Fruit fly (Drosophila melanogaster) whole organism, embryonic: ENCODE data around the gene bwa.
A peak's percentile ranks its signal among the peaks of the same experiment; 100 is the strongest.

Experiments
- Atf-2 ChIP-seq: fragments of 200-800 bp; sonication (Bioruptor generic); optimal IDR thresholded peaks from 2 replicates; lab custom pipeline; 2016; ENCODE audit warnings: missing biosample characterization, missing genetic modification characterization
- CG10147 ChIP-seq: fragments of 200-800 bp; sonication (Bioruptor generic); optimal IDR thresholded peaks from 2 replicates; lab custom pipeline; 2019; ENCODE audit warnings: missing biosample characterization, mild to moderate bottlenecking, missing genetic modification characterization, moderate library complexity
- CG11093 ChIP-seq: fragments of 200-800 bp; sonication (Bioruptor generic); IDR thresholded peaks from 3 replicates; pipeline ENCODE4 v1.3.6; 2022; ENCODE audit warnings: missing biosample characterization, missing genetic modification characterization
- CG11247 ChIP-seq: fragments of 200-800 bp; sonication (Bioruptor generic); IDR thresholded peaks from 2 replicates; pipeline ENCODE4 v1.3.6; 2022; ENCODE audit warnings: missing biosample characterization, missing genetic modification characterization
- CG11456 ChIP-seq: fragments of 200-800 bp; sonication (Bioruptor generic); IDR thresholded peaks from 3 replicates; pipeline ENCODE4 v1.3.6; 2022; ENCODE audit warnings: missing biosample characterization, missing genetic modification characterization
- CG11504 ChIP-seq: fragments of 200-800 bp; sonication (Bioruptor generic); optimal IDR thresholded peaks from 3 replicates; lab custom pipeline; 2019; ENCODE audit warnings: missing biosample characterization, mild to moderate bottlenecking, missing genetic modification characterization, moderate library complexity
- CG12769 ChIP-seq: fragments of 200-800 bp; sonication (Bioruptor generic); optimal IDR thresholded peaks from 2 replicates; lab custom pipeline; 2019; ENCODE audit warnings: missing biosample characterization, mild to moderate bottlenecking, missing genetic modification characterization, moderate library complexity
- CG12942 ChIP-seq: fragments of 200-800 bp; sonication (Bioruptor generic); optimal IDR thresholded peaks from 3 replicates; lab custom pipeline; 2016; ENCODE audit warnings: missing biosample characterization, missing genetic modification characterization
- CG13287 ChIP-seq: fragments of 200-800 bp; sonication (Bioruptor generic); IDR thresholded peaks from 2 replicates; pipeline ENCODE4 v1.3.6; 2022; ENCODE audit warnings: missing biosample characterization, missing genetic modification characterization; ENCODE audit not compliant: partially characterized antibody
- CG13894 ChIP-seq: fragments of 200-800 bp; sonication (Bioruptor generic); optimal IDR thresholded peaks from 3 replicates; lab custom pipeline; 2018; ENCODE audit warnings: missing biosample characterization, mild to moderate bottlenecking, missing genetic modification characterization, moderate library complexity
- CG14014 ChIP-seq: fragments of 200-800 bp; sonication (Bioruptor generic); IDR thresholded peaks from 2 replicates; pipeline ENCODE4 v1.3.6; 2022; ENCODE audit warnings: missing biosample characterization, missing genetic modification characterization
- CG1529 ChIP-seq: fragments of 200-800 bp; sonication (Bioruptor generic); optimal IDR thresholded peaks from 3 replicates; lab custom pipeline; 2018; ENCODE audit warnings: missing biosample characterization, missing genetic modification characterization
- CG15479 ChIP-seq: fragments of 200-800 bp; sonication (Bioruptor generic); optimal IDR thresholded peaks from 3 replicates; lab custom pipeline; 2019; ENCODE audit warnings: missing biosample characterization, mild to moderate bottlenecking, missing genetic modification characterization, moderate library complexity
- CG1792 ChIP-seq: fragments of 200-800 bp; sonication (Bioruptor generic); optimal IDR thresholded peaks from 2 replicates; lab custom pipeline; 2016; ENCODE audit warnings: missing biosample characterization, missing genetic modification characterization
- CG18476 ChIP-seq: fragments of 200-800 bp; sonication (Bioruptor generic); optimal IDR thresholded peaks from 2 replicates; lab custom pipeline; 2016; ENCODE audit warnings: missing biosample characterization, mild to moderate bottlenecking, missing genetic modification characterization
- CG2129 ChIP-seq: fragments of 200-800 bp; sonication (Bioruptor generic); IDR thresholded peaks from 2 replicates; pipeline ENCODE4 v1.3.6; 2022; ENCODE audit warnings: missing biosample characterization, missing genetic modification characterization; ENCODE audit not compliant: partially characterized antibody
- CG2889 ChIP-seq: fragments of 200-800 bp; sonication (Bioruptor generic); IDR thresholded peaks from 3 replicates; pipeline ENCODE4 v1.3.6; 2022; ENCODE audit warnings: missing biosample characterization, missing genetic modification characterization
- CG30431 ChIP-seq: fragments of 200-800 bp; sonication (Bioruptor generic); optimal IDR thresholded peaks from 2 replicates; lab custom pipeline; 2017; ENCODE audit warnings: missing biosample characterization, missing genetic modification characterization
- CG31388 ChIP-seq: fragments of 200-800 bp; sonication (Bioruptor generic); optimal IDR thresholded peaks from 2 replicates; lab custom pipeline; 2016; ENCODE audit warnings: missing biosample characterization, missing genetic modification characterization
- CG7372 ChIP-seq: fragments of 200-800 bp; sonication (Bioruptor generic); IDR thresholded peaks from 2 replicates; pipeline ENCODE4 v1.3.6; 2022; ENCODE audit warnings: missing biosample characterization, missing genetic modification characterization
- CG8089 ChIP-seq: fragments of 200-800 bp; sonication (Bioruptor generic); optimal IDR thresholded peaks from 3 replicates; lab custom pipeline; 2016; ENCODE audit warnings: missing biosample characterization, missing genetic modification characterization
- CG8478 ChIP-seq: fragments of >200 bp; optimal IDR thresholded peaks from 2 replicates; lab custom pipeline; 2018
- CG8765 ChIP-seq: fragments of 200-800 bp; sonication (Bioruptor generic); IDR thresholded peaks from 2 replicates; pipeline ENCODE4 v1.3.6; 2022; ENCODE audit warnings: missing biosample characterization, missing genetic modification characterization
- CG9215 ChIP-seq: fragments of 200-800 bp; sonication (Bioruptor generic); IDR thresholded peaks from 2 replicates; pipeline ENCODE4 v1.3.6; 2022; ENCODE audit warnings: missing biosample characterization, missing genetic modification characterization
- CG9817 ChIP-seq: fragments of 200-800 bp; sonication (Bioruptor generic); optimal IDR thresholded peaks from 2 replicates; lab custom pipeline; 2018; ENCODE audit warnings: missing biosample characterization, mild to moderate bottlenecking, missing genetic modification characterization, moderate library complexity
- Deaf1 ChIP-seq: fragments of 200-800 bp; optimal IDR thresholded peaks from 3 replicates; lab custom pipeline; 2019; ENCODE audit warnings: missing biosample characterization, mild to moderate bottlenecking, missing genetic modification characterization, moderate library complexity
- Dll ChIP-seq: fragments of 200-800 bp; sonication (Bioruptor generic); IDR thresholded peaks from 4 replicates; pipeline ENCODE4 v1.3.6; 2022; ENCODE audit warnings: missing biosample characterization, missing genetic modification characterization; ENCODE audit not compliant: partially characterized antibody
- GATAe ChIP-seq: fragments of 200-800 bp; sonication (Bioruptor generic); conservative IDR thresholded peaks from 2 replicates; pipeline ENCODE4 v1.3.6; 2022; ENCODE audit warnings: missing biosample characterization, missing genetic modification characterization
- Med ChIP-seq: fragments of 200-800 bp; sonication (Bioruptor generic); peaks from one replicate; lab custom pipeline; 2016; ENCODE audit warnings: missing biosample characterization, missing genetic modification characterization, mild to moderate bottlenecking, inconsistent platforms, moderate library complexity
- Sry-β ChIP-seq: fragments of 200-800 bp; sonication (Bioruptor generic); optimal IDR thresholded peaks from 2 replicates; lab custom pipeline; 2018; ENCODE audit warnings: missing biosample characterization, mild to moderate bottlenecking, missing genetic modification characterization, moderate library complexity
- Sry-δ ChIP-seq: fragments of 200-800 bp; sonication (Bioruptor generic); optimal IDR thresholded peaks from 2 replicates; lab custom pipeline; 2016; ENCODE audit warnings: missing biosample characterization, missing genetic modification characterization
- bab2 ChIP-seq: fragments of 200-800 bp; sonication (Bioruptor generic); optimal IDR thresholded peaks from 2 replicates; lab custom pipeline; 2016; ENCODE audit warnings: missing biosample characterization, missing genetic modification characterization
- ci ChIP-seq: fragments of 200-800 bp; sonication (Bioruptor generic); IDR thresholded peaks from 3 replicates; pipeline ENCODE4 v1.3.6; 2022; ENCODE audit warnings: missing biosample characterization, missing genetic modification characterization
- crp ChIP-seq, 2 experiments: fragments of 200-800 bp; sonication (Bioruptor generic); optimal IDR thresholded peaks; 2 replicates in 1 of 2; 3 replicates in 1 of 2; lab custom pipeline; 2017; ENCODE audit warnings: missing biosample characterization in 2 of 2, missing genetic modification characterization in 2 of 2, mild to moderate bottlenecking in 1 of 2, moderate library complexity in 1 of 2
- dysf ChIP-seq: fragments of 200-800 bp; sonication (Bioruptor generic); IDR thresholded peaks from 3 replicates; pipeline ENCODE4 v1.3.6; 2022; ENCODE audit warnings: missing biosample characterization, missing genetic modification characterization
- exex ChIP-seq: fragments of 200-800 bp; sonication (Bioruptor generic); optimal IDR thresholded peaks from 4 replicates; lab custom pipeline; 2018; ENCODE audit warnings: missing biosample characterization, mild to moderate bottlenecking, missing genetic modification characterization, moderate library complexity
- fd102C ChIP-seq: fragments of 200-800 bp; sonication (Bioruptor generic); optimal IDR thresholded peaks from 2 replicates; lab custom pipeline; 2018; ENCODE audit warnings: missing biosample characterization, mild to moderate bottlenecking, missing genetic modification characterization, moderate library complexity
- hb ChIP-seq: fragments of 200-800 bp; sonication (Bioruptor generic); IDR thresholded peaks from 3 replicates; pipeline ENCODE4 v1.3.6; 2022; ENCODE audit warnings: missing biosample characterization, missing genetic modification characterization; ENCODE audit not compliant: partially characterized antibody
- hth ChIP-seq: fragments of >200 bp; optimal IDR thresholded peaks from 2 replicates; lab custom pipeline; 2017; ENCODE audit warnings: inconsistent platforms
- kay ChIP-seq: fragments of 200-800 bp; sonication (Bioruptor generic); optimal IDR thresholded peaks from 2 replicates; lab custom pipeline; 2016; ENCODE audit warnings: missing biosample characterization, missing genetic modification characterization
- pfk ChIP-seq: fragments of 200-800 bp; sonication (Bioruptor generic); optimal IDR thresholded peaks from 2 replicates; lab custom pipeline; 2018; ENCODE audit warnings: missing biosample characterization, mild to moderate bottlenecking, missing genetic modification characterization, moderate library complexity
- prd ChIP-seq, 3 experiments: fragments of >200 bp in 2 of 3; fragments of 200-800 bp in 1 of 3; sonication (Bioruptor generic) in 1 of 3; optimal IDR thresholded peaks in 2 of 3; IDR thresholded peaks in 1 of 3; 2 replicates in 2 of 3; 3 replicates in 1 of 3; pipeline versions ENCODE4 v1.3.6 to Lab custom; 2017 to 2022; ENCODE audit warnings: missing biosample characterization in 1 of 3, missing genetic modification characterization in 1 of 3
- pros ChIP-seq: fragments of 200-800 bp; sonication (Bioruptor generic); optimal IDR thresholded peaks from 3 replicates; lab custom pipeline; 2019; ENCODE audit warnings: missing biosample characterization, mild to moderate bottlenecking, missing genetic modification characterization, moderate library complexity
- ranshi ChIP-seq: fragments of 200-800 bp; sonication (Bioruptor generic); IDR thresholded peaks from 2 replicates; pipeline ENCODE4 v1.3.6; 2022; ENCODE audit warnings: missing biosample characterization, missing genetic modification characterization
- slou ChIP-seq: fragments of 200-800 bp; sonication (Bioruptor generic); optimal IDR thresholded peaks from 3 replicates; lab custom pipeline; 2016; ENCODE audit warnings: missing biosample characterization, missing genetic modification characterization
- so ChIP-seq: fragments of 200-800 bp; sonication (Bioruptor generic); IDR thresholded peaks from 3 replicates; pipeline ENCODE4 v1.3.6; 2022; ENCODE audit warnings: missing biosample characterization, missing genetic modification characterization
- tio ChIP-seq: fragments of 200-800 bp; sonication (Bioruptor generic); optimal IDR thresholded peaks from 2 replicates; lab custom pipeline; 2017; ENCODE audit warnings: missing biosample characterization, missing genetic modification characterization, inconsistent platforms
- toy ChIP-seq: fragments of 200-800 bp; sonication (Bioruptor generic); IDR thresholded peaks from 2 replicates; pipeline ENCODE4 v1.3.6; 2022; ENCODE audit warnings: missing biosample characterization, missing genetic modification characterization
- vvl ChIP-seq: fragments of 200-800 bp; sonication (Bioruptor generic); IDR thresholded peaks from 2 replicates; pipeline ENCODE4 v1.3.6; 2022; ENCODE audit warnings: missing biosample characterization, missing genetic modification characterization

bwa gene

dm6 chr2L:20086295-20087096, 20.3 kb downstream of the bwa start (continued):
- TF ChIP-seq hb (GFP tag; lab: Robert Waterston, UW) (0 out of 3 replicates have a peak, but pooled peaks have one; percentile 57), fd102C (peak; percentile 43), prd (optimal IDR thresholded peaks at IDR 0.05; lab: Kevin White, UChicago) (no peak), prd (GFP tag; IDR thresholded peaks at IDR 0.05; lab: Robert Waterston, UW) (peak; percentile 91), CG12942 (GFP tag; lab: Kevin White, UChicago) (peak; percentile 66), vvl (peak; percentile 92), kay (GFP tag; lab: Kevin White, UChicago) (peak; percentile 71), Sry-β (GFP tag; lab: Kevin White, UChicago) (peak; percentile 0), bab2 (peak; percentile 85), GATAe (GFP tag; lab: Robert Waterston, UW) (peak; percentile 79), Med (peak; percentile 92), CG15479 (GFP tag; lab: Kevin White, UChicago) (peak; percentile 89), CG13287 (GFP tag; lab: Robert Waterston, UW) (peak; percentile 29; the same call in 1 of the 2 replicates), exex (peak; percentile 72), CG12769 (tag; lab: Kevin White, UChicago) (peak; percentile 29), CG1792 (peak; percentile 43), CG14014 (GFP tag; lab: Robert Waterston, UW) (peak; percentile 86), CG1529 (GFP tag; lab: Kevin White, UChicago) (peak; percentile 75), CG7372 (peak; percentile 83), Sry-δ (GFP tag; lab: Kevin White, UChicago) (peak; percentile 42), Deaf1 (tag; lab: Kevin White, UChicago) (peak; percentile 89), CG8765 (GFP tag; lab: Robert Waterston, UW) (peak; percentile 55; the same call in 1 of the 2 replicates), pfk (GFP tag; lab: Kevin White, UChicago) (peak; percentile 2), CG2129 (GFP tag; lab: Robert Waterston, UW) (no peak), dysf (peak; percentile 86), ci (peak; percentile 96), CG11456 (GFP tag; lab: Robert Waterston, UW) (peak; percentile 88), Atf-2 (GFP tag; lab: Kevin White, UChicago) (peak; percentile 79), CG13894 (tag; lab: Kevin White, UChicago) (peak; percentile 14), CG9215 (GFP tag; lab: Robert Waterston, UW) (peak; percentile 29; the same call in 1 of the 2 replicates), so (GFP tag; lab: Robert Waterston, UW) (peak; percentile 92), CG8089 (GFP tag; lab: Kevin White, UChicago) (peak; percentile 83), CG11093 (GFP tag; lab: Robert Waterston, UW) (peak; percentile 84), CG11247 (GFP tag; lab: Robert Waterston, UW) (peak; percentile 63; the same call in 1 of the 2 replicates), CG11504 (tag; lab: Kevin White, UChicago) (peak; percentile 86), CG8478 (lab: Kevin White, UChicago) (no peak), CG9817 (tag; lab: Kevin White, UChicago) (peak; percentile 57), CG10147 (GFP tag; lab: Kevin White, UChicago) (peak; percentile 70), Dll (no peak), slou (GFP tag; lab: Kevin White, UChicago) (no peak), tio (GFP tag; lab: Kevin White, UChicago) (peak; percentile 72), CG18476 (peak; percentile 77), toy (GFP tag; lab: Robert Waterston, UW) (peak; percentile 61), ranshi (peak; percentile 81), hth (lab: Kevin White, UChicago) (no peak), CG31388 (GFP tag; lab: Kevin White, UChicago) (no peak), pros (GFP tag; lab: Kevin White, UChicago) (peak; percentile 79), crp (GFP tag; optimal IDR thresholded peaks at IDR 0.05; lab: Kevin White, UChicago) (peak in 1 of 2 experiments; percentile 51), CG30431 (GFP tag; lab: Kevin White, UChicago) (peak; percentile 16), CG2889 (peak; percentile 69)
